Fruit fly (Drosophila melanogaster): ENCODE data around the gene nero.

nero gene

DNA sequence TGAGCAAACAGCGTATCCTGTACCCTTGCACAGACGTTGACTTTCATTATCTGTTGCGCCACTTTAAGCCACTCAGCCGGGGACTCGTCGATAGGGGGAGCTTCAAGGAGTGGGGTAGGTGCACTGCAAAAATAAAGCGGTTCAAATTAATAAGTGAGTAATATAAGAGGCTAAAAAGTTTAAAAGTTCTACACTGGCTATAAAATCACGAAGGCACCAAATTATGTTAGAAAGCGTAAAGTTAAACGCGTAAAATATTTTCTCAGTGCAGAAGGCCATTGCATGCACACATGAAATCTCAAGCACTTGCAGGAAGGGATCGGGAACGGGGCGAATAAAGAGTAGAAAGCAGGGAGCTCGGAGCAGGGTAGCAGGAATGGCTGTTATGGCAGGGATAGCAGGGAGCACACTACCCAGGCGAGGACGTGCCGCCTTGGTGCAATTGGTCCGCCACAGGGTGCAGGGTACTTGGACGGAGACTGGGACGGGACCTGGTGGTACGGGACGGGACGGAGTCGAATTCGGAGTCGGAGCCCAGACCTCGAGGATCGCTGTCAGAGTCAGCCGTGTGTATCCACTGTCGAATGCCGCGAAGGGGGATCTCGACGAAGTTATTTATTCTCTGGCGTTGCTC, 49.1 kb downstream of the nero start (continued):
- TF ChIP-seq CG11695 (GFP tag; IDR thresholded peaks at IDR 0.05) (no peak), CG4730 (GFP tag; IDR thresholded peaks at IDR 0.05) (no peak), CG10979 (tag; optimal IDR thresholded peaks at IDR 0.05) (peak; percentile 48), dmrt11E (tag; optimal IDR thresholded peaks at IDR 0.05) (peak; percentile 65)

DNA sequence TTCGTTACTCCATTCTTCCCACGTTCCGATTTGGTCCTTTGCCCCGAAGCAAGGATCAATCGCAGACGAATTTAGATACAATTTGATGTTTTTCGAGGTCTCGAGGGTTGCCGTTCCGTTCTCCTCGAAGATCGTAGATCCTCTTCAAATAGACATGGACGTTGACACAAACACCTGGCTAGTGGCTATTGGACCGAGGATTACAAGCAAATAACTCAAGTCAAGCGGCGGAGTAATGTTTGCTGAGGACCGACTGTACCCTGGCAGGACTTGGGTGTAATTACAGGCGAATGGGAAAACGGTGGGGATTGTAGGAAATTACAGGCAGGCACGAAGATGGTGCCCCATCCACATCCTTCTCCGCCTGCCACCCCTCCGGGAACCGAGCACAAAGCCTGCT, 49.8 kb downstream of the nero start:
- no peak for TF ChIP-seq mld (GFP tag; IDR thresholded peaks at IDR 0.05; ENCODE audit: partially characterized antibody)
- TF ChIP-seq tll (GFP tag; optimal IDR thresholded peaks at IDR 0.05) = peak in 1 of 2 experiments; percentile 68
- TF ChIP-seq Jarid2 (GFP tag; optimal IDR thresholded peaks at IDR 0.05) = no peak
- no peak for TF ChIP-seq sna (GFP tag; IDR thresholded peaks at IDR 0.05; ENCODE audit: partially characterized antibody)
- no peak for TF ChIP-seq Sry-δ (GFP tag; optimal IDR thresholded peaks at IDR 0.05)
- no peak for TF ChIP-seq bab2 (GFP tag; optimal IDR thresholded peaks at IDR 0.05)
- TF ChIP-seq CG10462 (GFP tag; optimal IDR thresholded peaks at IDR 0.05) = no peak
- TF ChIP-seq ac (GFP tag; optimal IDR thresholded peaks at IDR 0.05) = peak; percentile 50
- TF ChIP-seq D19A (tag; optimal IDR thresholded peaks at IDR 0.05) = no peak
- TF ChIP-seq trem (tag; optimal IDR thresholded peaks at IDR 0.05) = no peak
- no peak for TF ChIP-seq amos (GFP tag; IDR thresholded peaks at IDR 0.05; ENCODE audit: partially characterized antibody)
- no peak for TF ChIP-seq zfh2 (GFP tag; optimal IDR thresholded peaks at IDR 0.05)
- TF ChIP-seq CG10431 (GFP tag; optimal IDR thresholded peaks at IDR 0.05) = no peak
- TF ChIP-seq fd96Cb (tag; optimal IDR thresholded peaks at IDR 0.05) = no peak
- TF ChIP-seq CG4360 (GFP tag; IDR thresholded peaks at IDR 0.05) = no peak
- no peak for TF ChIP-seq ham (GFP tag; IDR thresholded peaks at IDR 0.05)
- no peak for TF ChIP-seq Tbp (GFP tag; optimal IDR thresholded peaks at IDR 0.05)
- TF ChIP-seq Kr (GFP tag; optimal IDR thresholded peaks at IDR 0.05) = peak; percentile 9
- no peak for TF ChIP-seq z (GFP tag; IDR thresholded peaks at IDR 0.05)
- TF ChIP-seq CG8281 (tag; optimal IDR thresholded peaks at IDR 0.05) = no peak
- no peak for TF ChIP-seq CG2875 (GFP tag; optimal IDR thresholded peaks at IDR 0.05)
- TF ChIP-seq ken (GFP tag; IDR thresholded peaks at IDR 0.05) = no peak
- no peak for TF ChIP-seq Fer2 (tag; optimal IDR thresholded peaks at IDR 0.05)
- no peak for TF ChIP-seq CG17912 (GFP tag; optimal IDR thresholded peaks at IDR 0.05)
- TF ChIP-seq CoRest (tag; optimal IDR thresholded peaks at IDR 0.05) = no peak
- TF ChIP-seq ssp (GFP tag; IDR thresholded peaks at IDR 0.05) = no peak

DNA sequence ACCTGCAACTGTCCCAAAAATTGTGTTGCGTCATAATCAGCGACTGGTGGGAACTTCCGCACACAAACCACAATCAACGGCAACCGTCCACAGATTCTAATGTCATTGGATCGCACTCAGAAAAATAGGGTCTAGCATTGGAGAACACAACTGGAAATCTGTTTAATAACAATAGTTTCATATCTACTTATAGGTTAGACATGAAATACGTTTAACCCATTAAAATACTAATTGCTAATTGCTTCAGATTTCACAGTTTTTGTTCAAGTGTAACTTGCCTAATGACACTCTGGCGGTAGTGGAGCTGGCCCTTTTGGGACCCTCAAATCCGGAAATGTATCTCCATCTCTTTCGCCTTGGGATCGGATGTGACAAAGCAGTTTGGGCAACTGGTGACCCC, 50.7 kb downstream of the nero start:
- TF ChIP-seq CG31441 (GFP tag; IDR thresholded peaks at IDR 0.05) (peak; percentile 40; the same call in 1 of the 2 replicates), otp (GFP tag; IDR thresholded peaks at IDR 0.05) (0 out of 3 replicates have a peak, but pooled peaks have one; percentile 51), CG8089 (GFP tag; optimal IDR thresholded peaks at IDR 0.05) (peak; percentile 9), Dp (GFP tag; optimal IDR thresholded peaks at IDR 0.05) (no peak), dan (GFP tag; IDR thresholded peaks at IDR 0.05) (no peak), prd (optimal IDR thresholded peaks at IDR 0.05) (no peak), prd (GFP tag; IDR thresholded peaks at IDR 0.05) (peak; percentile 37; the same call in 1 of the 3 replicates), CG10209 (GFP tag; optimal IDR thresholded peaks at IDR 0.05) (peak; percentile 11), Med (GFP tag) (peak; percentile 20), Pdp1 (GFP tag; optimal IDR thresholded peaks at IDR 0.05) (peak; percentile 4 to 57), sisA (GFP tag; IDR thresholded peaks at IDR 0.05) (peak; percentile 33; the same call in 1 of the 2 replicates), lola (GFP tag; optimal IDR thresholded peaks at IDR 0.05) (peak in 1 of 3 experiments; percentile 54), Asciz (GFP tag; optimal IDR thresholded peaks at IDR 0.05) (no peak), CG17328 (GFP tag; IDR thresholded peaks at IDR 0.05) (peak; percentile 50; the same call in 1 of the 2 replicates), CG9727 (GFP tag; optimal IDR thresholded peaks at IDR 0.05) (peak; percentile 16), CG5245 (GFP tag; optimal IDR thresholded peaks at IDR 0.05) (no peak), CG12942 (GFP tag; optimal IDR thresholded peaks at IDR 0.05) (no peak), row (GFP tag; IDR thresholded peaks at IDR 0.05) (peak; percentile 50; the same call in 2 of the 3 replicates), CG16815 (GFP tag; optimal IDR thresholded peaks at IDR 0.05) (peak; percentile 31)
